Fruit fly (Drosophila melanogaster) whole organism, embryonic: Measurements from ENCODE around the gene Dic4.

Experiments used
- CG11723 ChIP-seq: fragments of 200-800 bp; sonication (Bioruptor generic); optimal IDR thresholded peaks from 2 replicates; lab custom pipeline; 2017; ENCODE audit warnings: missing biosample characterization, mild to moderate bottlenecking, missing genetic modification characterization
- CG1792 ChIP-seq: fragments of 200-800 bp; sonication (Bioruptor generic); optimal IDR thresholded peaks from 2 replicates; lab custom pipeline; 2016; ENCODE audit warnings: missing biosample characterization, missing genetic modification characterization
- CG6689 ChIP-seq: fragments of 200-800 bp; sonication (Bioruptor generic); IDR thresholded peaks from 2 replicates; pipeline ENCODE4 v1.3.6; 2022; ENCODE audit warnings: missing biosample characterization, missing genetic modification characterization
- CG8478 ChIP-seq: fragments of >200 bp; optimal IDR thresholded peaks from 2 replicates; lab custom pipeline; 2018
- CG9932 ChIP-seq: fragments of 200-800 bp; sonication (Bioruptor generic); IDR thresholded peaks from 2 replicates; pipeline ENCODE4 v1.3.6; 2022; ENCODE audit warnings: missing biosample characterization, missing genetic modification characterization
- Dll ChIP-seq: fragments of 200-800 bp; sonication (Bioruptor generic); IDR thresholded peaks from 4 replicates; pipeline ENCODE4 v1.3.6; 2022; ENCODE audit warnings: missing biosample characterization, missing genetic modification characterization; ENCODE audit not compliant: partially characterized antibody
- Ets97D ChIP-seq: fragments of 200-800 bp; sonication (Bioruptor generic); optimal IDR thresholded peaks from 3 replicates; lab custom pipeline; 2016; ENCODE audit warnings: missing biosample characterization, missing genetic modification characterization
- dati ChIP-seq: fragments of 200-800 bp; sonication (Bioruptor generic); IDR thresholded peaks from 2 replicates; pipeline ENCODE4 v1.3.6; 2022; ENCODE audit warnings: missing biosample characterization, missing genetic modification characterization
- esg ChIP-seq: fragments of 200-800 bp; sonication (Bioruptor generic); conservative IDR thresholded peaks from 2 replicates; pipeline ENCODE4 v1.3.6; 2022; ENCODE audit warnings: missing biosample characterization, missing genetic modification characterization
- grau ChIP-seq: fragments of 200-800 bp; optimal IDR thresholded peaks from 3 replicates; lab custom pipeline; 2019; ENCODE audit warnings: missing biosample characterization, mild to moderate bottlenecking, missing genetic modification characterization, moderate library complexity
- hbn ChIP-seq: fragments of 200-800 bp; sonication (Bioruptor generic); IDR thresholded peaks from 2 replicates; pipeline ENCODE4 v1.3.6; 2022; ENCODE audit warnings: missing biosample characterization, missing genetic modification characterization; ENCODE audit not compliant: partially characterized antibody
- insv ChIP-seq, 2 experiments: fragments of 200-800 bp; sonication (Bioruptor generic); optimal IDR thresholded peaks; 3 replicates each; lab custom pipeline; 2016 to 2018; ENCODE audit warnings: missing biosample characterization in 2 of 2, missing genetic modification characterization in 2 of 2
- tin ChIP-seq: fragments of 200-800 bp; sonication (Bioruptor generic); optimal IDR thresholded peaks from 3 replicates; lab custom pipeline; 2016; ENCODE audit warnings: missing biosample characterization, missing genetic modification characterization

- TF ChIP-seq Dll (GFP tag; lab: Robert Waterston, UW) (peak; percentile 99), CG6689 (no peak), tin (GFP tag; lab: Kevin White, UChicago) (peak; percentile 21), grau (peak; percentile 30), dati (GFP tag; lab: Robert Waterston, UW) (no peak), CG9932 (GFP tag; lab: Robert Waterston, UW) (peak; percentile 84), CG8478 (lab: Kevin White, UChicago) (no peak), hbn (GFP tag; lab: Robert Waterston, UW) (peak; percentile 100), CG1792 (GFP tag; lab: Kevin White, UChicago) (no peak), esg (GFP tag; lab: Robert Waterston, UW) (no peak), insv (GFP tag; optimal IDR thresholded peaks at IDR 0.05; lab: Kevin White, UChicago) (no peak), CG11723 (no peak), Ets97D (GFP tag; lab: Kevin White, UChicago) (peak; percentile 69)
Observed at dm6 chr3L:18672986-18673633, 25.1 kb downstream of the Dic4 start, which contains the start of gene Capr.
